Worm (Caenorhabditis elegans): ENCODE results near the gene C56G2.15.

The C56G2.15 gene

ce11 chrIII:6364395-6364794 is 3.3 kb downstream of the C56G2.15 start (continued):
- TF ChIP-seq dmd-8 (GFP tag; IDR thresholded peaks at IDR 0.05): no peak
- TF ChIP-seq snpc-1.2 (GFP tag; IDR thresholded peaks at IDR 0.05): no peak
- peak; percentile 15 for TF ChIP-seq nhr-11 (tag; optimal IDR thresholded peaks at IDR 0.05)
- TF ChIP-seq ctbp-1 (GFP tag; IDR thresholded peaks at IDR 0.05): no peak
- no peak for TF ChIP-seq zfp-3 (GFP tag; conservative IDR thresholded peaks at IDR 0.05)
- no peak for TF ChIP-seq rbr-2 (tag; optimal IDR thresholded peaks at IDR 0.05)
- TF ChIP-seq D1046.2 (GFP tag; IDR thresholded peaks at IDR 0.05): no peak
- no peak for TF ChIP-seq nhr-48 (tag; optimal IDR thresholded peaks at IDR 0.05)
- TF ChIP-seq mes-2 (tag; optimal IDR thresholded peaks at IDR 0.05; ENCODE audit: poor library complexity, severe bottlenecking): no peak
- TF ChIP-seq T20F7.1 (GFP tag; optimal IDR thresholded peaks at IDR 0.05): no peak
- TF ChIP-seq lin-13 (GFP tag; optimal IDR thresholded peaks at IDR 0.05): no peak
- TF ChIP-seq hlh-11 (tag; optimal IDR thresholded peaks at IDR 0.05): peak; percentile 16
- no peak for TF ChIP-seq ZK337.2 (GFP tag; IDR thresholded peaks at IDR 0.05)
- TF ChIP-seq mdt-29 (GFP tag; IDR thresholded peaks at IDR 0.05): no peak
- TF ChIP-seq madf-5 (GFP tag; IDR thresholded peaks at IDR 0.05): no peak
- TF ChIP-seq zfp-2 (tag; optimal IDR thresholded peaks at IDR 0.05): no peak
- no peak for TF ChIP-seq dve-1 (tag; optimal IDR thresholded peaks at IDR 0.05; ENCODE audit: insufficient read depth)

- TF ChIP-seq zip-11 (GFP tag; IDR thresholded peaks at IDR 0.05): no peak
- TF ChIP-seq ama-1 (optimal IDR thresholded peaks at IDR 0.05): no peak
- peak in 1 of 2 experiments; percentile 39 for TF ChIP-seq lsy-2 (tag; optimal IDR thresholded peaks at IDR 0.05)
- TF ChIP-seq mxl-3 (GFP tag; optimal IDR thresholded peaks at IDR 0.05): peak; percentile 38
- no peak for TF ChIP-seq T20F7.1 (GFP tag; optimal IDR thresholded peaks at IDR 0.05)
- peak; percentile 77 for TF ChIP-seq dmd-6 (GFP tag; IDR thresholded peaks at IDR 0.05)
- no peak for TF ChIP-seq set-16 (GFP tag; IDR thresholded peaks at IDR 0.05)
- TF ChIP-seq hlh-11 (tag; optimal IDR thresholded peaks at IDR 0.05): peak; percentile 71
- peak; percentile 20 for TF ChIP-seq dve-1 (tag; optimal IDR thresholded peaks at IDR 0.05; ENCODE audit: insufficient read depth)
- no peak for TF ChIP-seq ZK337.2 (GFP tag; IDR thresholded peaks at IDR 0.05)
- TF ChIP-seq daf-19 (GFP tag; conservative IDR thresholded peaks at IDR 0.05): 0 out of 2 replicates have a peak, but pooled peaks have one; percentile 25
- TF ChIP-seq unc-130 (GFP tag; optimal IDR thresholded peaks at IDR 0.05): no peak
- TF ChIP-seq php-3 (GFP tag; IDR thresholded peaks at IDR 0.05): no peak
- TF ChIP-seq lin-38 (GFP tag; IDR thresholded peaks at IDR 0.05): 0 out of 2 replicates have a peak, but pooled peaks have one; percentile 12
- no peak for TF ChIP-seq nhr-76 (tag; optimal IDR thresholded peaks at IDR 0.05)
- TF ChIP-seq mdl-1 (tag; optimal IDR thresholded peaks at IDR 0.05): peak in 1 of 2 experiments; percentile 43
- no peak for TF ChIP-seq dpl-1 (GFP tag; optimal IDR thresholded peaks at IDR 0.05)
- TF ChIP-seq tra-1 (GFP tag; IDR thresholded peaks at IDR 0.05): peak; percentile 60; the same call in 1 of the 2 replicates
- no peak for TF ChIP-seq F10B5.3 (tag; optimal IDR thresholded peaks at IDR 0.05)
- no peak for TF ChIP-seq saeg-2 (GFP tag; IDR thresholded peaks at IDR 0.05)
- TF ChIP-seq ceh-20 (GFP tag; IDR thresholded peaks at IDR 0.05): 0 out of 2 replicates have a peak, but pooled peaks have one; percentile 16
- TF ChIP-seq daf-12 (tag; optimal IDR thresholded peaks at IDR 0.05): no peak
- no peak for TF ChIP-seq lin-1 (GFP tag; IDR thresholded peaks at IDR 0.05)
- peak; percentile 11 for TF ChIP-seq nhr-102 (tag; optimal IDR thresholded peaks at IDR 0.05)
- no peak for TF ChIP-seq arid-1 (GFP tag; conservative IDR thresholded peaks at IDR 0.05)
- no peak for TF ChIP-seq ceh-44 (GFP tag; IDR thresholded peaks at IDR 0.05)
- no peak for TF ChIP-seq ZK546.5 (tag; optimal IDR thresholded peaks at IDR 0.05)
- TF ChIP-seq ceh-62 (tag; optimal IDR thresholded peaks at IDR 0.05): no peak
- TF ChIP-seq mep-1 (tag; optimal IDR thresholded peaks at IDR 0.05): peak; percentile 22
- TF ChIP-seq nhr-11 (tag; optimal IDR thresholded peaks at IDR 0.05): peak; percentile 28
- TF ChIP-seq zip-2 (tag; optimal IDR thresholded peaks at IDR 0.05): no peak
- no peak for TF ChIP-seq hif-1 (tag; optimal IDR thresholded peaks at IDR 0.05)
- TF ChIP-seq sdz-12 (GFP tag; optimal IDR thresholded peaks at IDR 0.05): no peak
- peak; percentile 77 for TF ChIP-seq nhr-28 (tag; optimal IDR thresholded peaks at IDR 0.05)
- TF ChIP-seq aha-1 (tag): no peak
- TF ChIP-seq cey-2 (tag; optimal IDR thresholded peaks at IDR 0.05; ENCODE audit: borderline replicate concordance, insufficient read depth): no peak
- TF ChIP-seq ceh-28 (tag; optimal IDR thresholded peaks at IDR 0.05): no peak
Measured at ce11 chrIII:6362323-6362922, 5.3 kb downstream of the C56G2.15 start.

All from whole organism, L4 larva.